Fruit fly (Drosophila melanogaster) whole organism, embryonic: Measurements from ENCODE around the gene CG14420.

Source experiments
- Blimp-1 ChIP-seq: fragments of 200-800 bp; sonication (Bioruptor generic); optimal IDR thresholded peaks from 3 replicates; lab custom pipeline; 2018; ENCODE audit warnings: missing biosample characterization, missing genetic modification characterization, mild to moderate bottlenecking, moderate library complexity, missing genetic modification reagents
- CG10267 ChIP-seq: fragments of 200-800 bp; sonication (Bioruptor generic); optimal IDR thresholded peaks from 2 replicates; lab custom pipeline; 2018; ENCODE audit warnings: missing biosample characterization, mild to moderate bottlenecking, missing genetic modification characterization, moderate library complexity
- CG10366 ChIP-seq: fragments of 200-800 bp; sonication (Bioruptor generic); IDR thresholded peaks from 2 replicates; pipeline ENCODE4 v1.3.6; 2022; ENCODE audit warnings: missing biosample characterization, missing genetic modification characterization
- CG10979 ChIP-seq: fragments of 200-800 bp; sonication (Bioruptor generic); optimal IDR thresholded peaks from 2 replicates; lab custom pipeline; 2018; ENCODE audit warnings: missing biosample characterization, mild to moderate bottlenecking, missing genetic modification characterization, moderate library complexity
- CG13424 ChIP-seq: fragments of 200-800 bp; sonication (Bioruptor generic); optimal IDR thresholded peaks from 2 replicates; lab custom pipeline; 2019; ENCODE audit warnings: missing biosample characterization, mild to moderate bottlenecking, missing genetic modification characterization, moderate library complexity
- CG14710 ChIP-seq: fragments of 200-800 bp; sonication (Bioruptor generic); optimal IDR thresholded peaks from 3 replicates; lab custom pipeline; 2019; ENCODE audit warnings: missing biosample characterization, mild to moderate bottlenecking, missing genetic modification characterization, moderate library complexity
- CG15269 ChIP-seq: fragments of 200-800 bp; sonication (Bioruptor generic); optimal IDR thresholded peaks from 2 replicates; lab custom pipeline; 2018; ENCODE audit warnings: missing biosample characterization, mild to moderate bottlenecking, missing genetic modification characterization, moderate library complexity
- CG15514 ChIP-seq: fragments of 200-800 bp; sonication (Bioruptor generic); optimal IDR thresholded peaks from 3 replicates; lab custom pipeline; 2017; ENCODE audit warnings: missing biosample characterization, missing genetic modification characterization, mild to moderate bottlenecking, moderate library complexity, missing genetic modification reagents
- CG15601 ChIP-seq: fragments of 200-800 bp; sonication (Bioruptor generic); optimal IDR thresholded peaks from 3 replicates; lab custom pipeline; 2019; ENCODE audit warnings: missing biosample characterization, mild to moderate bottlenecking, missing genetic modification characterization, moderate library complexity
- CG18262 ChIP-seq: fragments of 200-800 bp; optimal IDR thresholded peaks from 3 replicates; lab custom pipeline; 2019; ENCODE audit warnings: missing biosample characterization, mild to moderate bottlenecking, missing genetic modification characterization, moderate library complexity
- CG2116 ChIP-seq: fragments of 200-800 bp; sonication (Bioruptor generic); optimal IDR thresholded peaks from 3 replicates; lab custom pipeline; 2018; ENCODE audit warnings: missing biosample characterization, mild to moderate bottlenecking, missing genetic modification characterization
- CG2678 ChIP-seq: fragments of 200-800 bp; sonication (Bioruptor generic); optimal IDR thresholded peaks from 3 replicates; lab custom pipeline; 2019; ENCODE audit warnings: missing biosample characterization, mild to moderate bottlenecking, missing genetic modification characterization, moderate library complexity
- CG3838 ChIP-seq: fragments of 200-800 bp; sonication (Bioruptor generic); optimal IDR thresholded peaks from 3 replicates; lab custom pipeline; 2016; ENCODE audit warnings: missing biosample characterization, missing genetic modification characterization
- CG43689 ChIP-seq: fragments of 200-800 bp; sonication (Bioruptor generic); IDR thresholded peaks from 2 replicates; pipeline ENCODE4 v1.3.6; 2022; ENCODE audit warnings: missing biosample characterization, missing genetic modification characterization
- CG5953 ChIP-seq: fragments of 200-800 bp; sonication (Bioruptor generic); IDR thresholded peaks from 2 replicates; pipeline ENCODE4 v1.3.6; 2022; ENCODE audit warnings: missing biosample characterization, missing genetic modification characterization
- CG9437 ChIP-seq: fragments of 200-800 bp; sonication (Bioruptor generic); optimal IDR thresholded peaks from 2 replicates; lab custom pipeline; 2018; ENCODE audit warnings: missing biosample characterization, mild to moderate bottlenecking, missing genetic modification characterization
- D19A ChIP-seq: fragments of 200-800 bp; optimal IDR thresholded peaks from 3 replicates; lab custom pipeline; 2019; ENCODE audit warnings: missing biosample characterization, mild to moderate bottlenecking, missing genetic modification characterization, moderate library complexity
- Dek ChIP-seq: fragments of 200-800 bp; sonication (Bioruptor generic); optimal IDR thresholded peaks from 3 replicates; lab custom pipeline; 2019; ENCODE audit warnings: missing biosample characterization, mild to moderate bottlenecking, missing genetic modification characterization, moderate library complexity
- E2f1 ChIP-seq: fragments of 200-800 bp; sonication (Bioruptor generic); IDR thresholded peaks from 2 replicates; pipeline ENCODE4 v1.3.6; 2022; ENCODE audit warnings: missing biosample characterization, missing genetic modification characterization
- Ets65A ChIP-seq: fragments of 200-800 bp; sonication (Bioruptor generic); peaks from one replicate; lab custom pipeline; 2016; ENCODE audit warnings: missing biosample characterization, missing genetic modification characterization
- Hr51 ChIP-seq, 2 experiments: fragments of 200-800 bp; sonication (Bioruptor generic); optimal IDR thresholded peaks; 2 replicates in 1 of 2; 3 replicates in 1 of 2; lab custom pipeline; 2016 to 2018; ENCODE audit warnings: missing biosample characterization in 2 of 2, missing genetic modification characterization in 2 of 2, mild to moderate bottlenecking in 1 of 2, moderate library complexity in 1 of 2
- Lim3 ChIP-seq: fragments of 200-800 bp; sonication (Bioruptor generic); IDR thresholded peaks from 2 replicates; pipeline ENCODE4 v1.3.6; 2022; ENCODE audit warnings: missing biosample characterization, missing genetic modification characterization
- Pdp1 ChIP-seq, 2 experiments: fragments of 200-800 bp; sonication (Bioruptor generic); optimal IDR thresholded peaks; 3 replicates each; lab custom pipeline; 2016; ENCODE audit warnings: missing biosample characterization in 2 of 2, missing genetic modification characterization in 2 of 2, mild to moderate bottlenecking in 1 of 2, moderate library complexity in 1 of 2
- Ptx1 ChIP-seq: fragments of 200-800 bp; sonication (Bioruptor generic); IDR thresholded peaks from 2 replicates; pipeline ENCODE4 v1.3.6; 2022; ENCODE audit warnings: missing biosample characterization, missing genetic modification characterization
- Rfx ChIP-seq: fragments of 200-800 bp; sonication (Bioruptor generic); IDR thresholded peaks from 2 replicates; pipeline ENCODE4 v1.3.6; 2022; ENCODE audit warnings: missing biosample characterization, missing genetic modification characterization
- Sry-δ ChIP-seq: fragments of 200-800 bp; sonication (Bioruptor generic); optimal IDR thresholded peaks from 2 replicates; lab custom pipeline; 2016; ENCODE audit warnings: missing biosample characterization, missing genetic modification characterization
- Ssrp ChIP-seq: fragments of 200-800 bp; sonication (Bioruptor generic); optimal IDR thresholded peaks from 2 replicates; lab custom pipeline; 2018; ENCODE audit warnings: missing biosample characterization, mild to moderate bottlenecking, missing genetic modification characterization, moderate library complexity
- YL-1 ChIP-seq: fragments of 200-800 bp; sonication (Bioruptor generic); optimal IDR thresholded peaks from 3 replicates; lab custom pipeline; 2017; ENCODE audit warnings: missing biosample characterization, mild to moderate bottlenecking, missing genetic modification characterization
- ac ChIP-seq: fragments of 200-800 bp; sonication (Bioruptor generic); optimal IDR thresholded peaks from 3 replicates; lab custom pipeline; 2017; ENCODE audit warnings: missing biosample characterization, mild to moderate bottlenecking, missing genetic modification characterization
- ara ChIP-seq: fragments of 200-800 bp; sonication (Bioruptor generic); IDR thresholded peaks from 2 replicates; pipeline ENCODE4 v1.3.6; 2022; ENCODE audit warnings: missing biosample characterization, missing genetic modification characterization
- bsh ChIP-seq, 2 experiments: fragments of 200-800 bp; sonication (Bioruptor generic); optimal IDR thresholded peaks; 2 replicates each; lab custom pipeline; 2017 to 2018; ENCODE audit warnings: mild to moderate bottlenecking in 2 of 2, missing biosample characterization in 2 of 2, missing genetic modification characterization in 2 of 2, moderate library complexity in 1 of 2
- btn ChIP-seq: fragments of 200-800 bp; sonication (Bioruptor generic); optimal IDR thresholded peaks from 2 replicates; lab custom pipeline; 2016; ENCODE audit warnings: missing biosample characterization, missing genetic modification characterization
- croc ChIP-seq: fragments of 200-800 bp; sonication (Bioruptor generic); conservative IDR thresholded peaks from 3 replicates; pipeline ENCODE4 v1.3.6; 2022; ENCODE audit warnings: missing biosample characterization, missing genetic modification characterization
- crp ChIP-seq, 2 experiments: fragments of 200-800 bp; sonication (Bioruptor generic); optimal IDR thresholded peaks; 2 replicates in 1 of 2; 3 replicates in 1 of 2; lab custom pipeline; 2017; ENCODE audit warnings: missing biosample characterization in 2 of 2, missing genetic modification characterization in 2 of 2, mild to moderate bottlenecking in 1 of 2, moderate library complexity in 1 of 2
- dmrt11E ChIP-seq: fragments of 200-800 bp; sonication (Bioruptor generic); optimal IDR thresholded peaks from 3 replicates; lab custom pipeline; 2018; ENCODE audit warnings: missing biosample characterization, mild to moderate bottlenecking, missing genetic modification characterization, moderate library complexity
- ems ChIP-seq: fragments of 200-800 bp; sonication (Bioruptor generic); optimal IDR thresholded peaks from 3 replicates; lab custom pipeline; 2016; ENCODE audit warnings: missing biosample characterization, missing genetic modification characterization
- esg ChIP-seq: fragments of 200-800 bp; sonication (Bioruptor generic); conservative IDR thresholded peaks from 2 replicates; pipeline ENCODE4 v1.3.6; 2022; ENCODE audit warnings: missing biosample characterization, missing genetic modification characterization
- gem ChIP-seq: fragments of 200-800 bp; sonication (Bioruptor generic); optimal IDR thresholded peaks from 2 replicates; lab custom pipeline; 2019; ENCODE audit warnings: missing biosample characterization, mild to moderate bottlenecking, missing genetic modification characterization, moderate library complexity
- nau ChIP-seq: fragments of 200-800 bp; sonication (Bioruptor generic); optimal IDR thresholded peaks from 3 replicates; lab custom pipeline; 2017; ENCODE audit warnings: missing biosample characterization, mild to moderate bottlenecking, missing genetic modification characterization, missing genetic modification reagents
- odd ChIP-seq: fragments of 200-800 bp; sonication (Bioruptor generic); optimal IDR thresholded peaks from 2 replicates; lab custom pipeline; 2017; ENCODE audit warnings: missing biosample characterization, mild to moderate bottlenecking, missing genetic modification characterization
- onecut ChIP-seq: fragments of 200-800 bp; sonication (Bioruptor generic); IDR thresholded peaks from 2 replicates; pipeline ENCODE4 v1.3.6; 2022; ENCODE audit warnings: missing biosample characterization, missing genetic modification characterization
- org-1 ChIP-seq: fragments of 200-800 bp; sonication (Bioruptor generic); optimal IDR thresholded peaks from 2 replicates; lab custom pipeline; 2017; ENCODE audit warnings: missing biosample characterization, missing genetic modification characterization
- sim ChIP-seq: fragments of 200-800 bp; sonication (Bioruptor generic); IDR thresholded peaks from 2 replicates; pipeline ENCODE4 v1.3.6; 2022; ENCODE audit warnings: missing biosample characterization, missing genetic modification characterization
- sisA ChIP-seq: fragments of 200-800 bp; sonication (Bioruptor generic); IDR thresholded peaks from 2 replicates; pipeline ENCODE4 v1.3.6; 2022; ENCODE audit warnings: missing biosample characterization, missing genetic modification characterization
- sqz ChIP-seq: fragments of 200-800 bp; sonication (Bioruptor generic); optimal IDR thresholded peaks from 3 replicates; lab custom pipeline; 2018; ENCODE audit warnings: missing biosample characterization, mild to moderate bottlenecking, missing genetic modification characterization
- sr ChIP-seq: fragments of 200-800 bp; sonication (Bioruptor generic); IDR thresholded peaks from 3 replicates; pipeline ENCODE4 v1.3.6; 2022; ENCODE audit warnings: missing biosample characterization, missing genetic modification characterization
- tgo ChIP-seq: fragments of 200-800 bp; sonication (Bioruptor generic); IDR thresholded peaks from 3 replicates; pipeline ENCODE4 v1.3.6; 2022; ENCODE audit warnings: missing biosample characterization, missing genetic modification characterization
- zen ChIP-seq: fragments of 200-800 bp; sonication (Bioruptor generic); optimal IDR thresholded peaks from 3 replicates; lab custom pipeline; 2018; ENCODE audit warnings: missing biosample characterization, mild to moderate bottlenecking, missing genetic modification characterization, moderate library complexity

CG14420 gene

DNA sequence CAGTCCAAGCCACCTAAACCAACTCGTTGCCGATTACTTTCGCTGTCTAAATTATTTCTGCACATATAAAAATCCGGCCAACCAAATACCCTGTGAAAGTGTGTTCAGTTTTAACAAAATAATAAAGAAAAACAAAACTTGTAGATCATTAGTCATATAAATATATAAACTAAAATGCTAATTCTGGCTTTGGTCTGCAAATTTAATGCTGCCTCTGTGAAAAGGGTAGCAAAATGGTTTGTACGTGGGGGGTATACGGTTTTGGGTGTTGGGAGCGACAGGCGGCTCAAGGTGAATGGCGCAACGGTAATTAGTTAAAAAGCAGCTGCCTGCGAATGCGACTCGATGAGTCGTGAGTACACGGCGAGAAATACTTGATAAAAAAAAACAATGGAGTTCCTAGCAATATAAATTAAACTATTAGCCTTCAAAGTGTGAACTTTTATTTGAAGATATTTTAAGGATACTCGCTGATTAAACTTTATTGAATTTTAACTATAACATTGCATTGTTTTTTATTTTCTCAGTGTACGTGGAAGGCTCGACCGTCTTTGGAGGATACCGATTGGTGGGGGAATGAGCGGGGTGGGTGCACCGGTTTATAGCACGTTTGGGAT lies 39.3 kb downstream of the CG14420 start (continued):
- peak; percentile 26 for TF ChIP-seq CG2678 (tag; lab: Kevin White, UChicago)
- TF ChIP-seq tgo (GFP tag; lab: Robert Waterston, UW) = no peak; the same call in 2 of the 3 replicates
- TF ChIP-seq onecut (GFP tag; lab: Robert Waterston, UW) = 0 out of 2 replicates have a peak, but pooled peaks have one; percentile 9
- TF ChIP-seq btn (GFP tag; lab: Kevin White, UChicago) = no peak
- TF ChIP-seq Sry-δ (GFP tag; lab: Kevin White, UChicago) = no peak
- TF ChIP-seq ems (GFP tag; lab: Kevin White, UChicago) = no peak
- TF ChIP-seq CG15269 (tag; lab: Kevin White, UChicago) = peak; percentile 8
- peak; percentile 34; the same call in 1 of the 2 replicates for TF ChIP-seq CG10366
- TF ChIP-seq CG2116 (GFP tag; lab: Kevin White, UChicago) = no peak
- no peak for TF ChIP-seq Ets65A (GFP tag; lab: Kevin White, UChicago)
- TF ChIP-seq Pdp1 (GFP tag; optimal IDR thresholded peaks at IDR 0.05; lab: Kevin White, UChicago) = peak in 1 of 2 experiments; percentile 11
- peak; percentile 30; the same call in 1 of the 2 replicates for TF ChIP-seq sisA (GFP tag; lab: Robert Waterston, UW)
- TF ChIP-seq sim (GFP tag; lab: Robert Waterston, UW) = 0 out of 2 replicates have a peak, but pooled peaks have one; percentile 14
- TF ChIP-seq sr (GFP tag; lab: Robert Waterston, UW) = no peak
- no peak for TF ChIP-seq crp (GFP tag; optimal IDR thresholded peaks at IDR 0.05; lab: Kevin White, UChicago)
- TF ChIP-seq odd (GFP tag; lab: Kevin White, UChicago) = no peak
- TF ChIP-seq ac (GFP tag; lab: Kevin White, UChicago) = no peak
- no peak for TF ChIP-seq esg (GFP tag; lab: Robert Waterston, UW)
- no peak for TF ChIP-seq Lim3
- no peak for TF ChIP-seq CG9437
- peak; percentile 14 for TF ChIP-seq org-1 (GFP tag; lab: Kevin White, UChicago)
- TF ChIP-seq CG5953 (GFP tag; lab: Robert Waterston, UW) = no peak
- TF ChIP-seq CG10267 (tag; lab: Kevin White, UChicago) = peak; percentile 34
- no peak for TF ChIP-seq YL-1
- peak; percentile 34; the same call in 1 of the 2 replicates for TF ChIP-seq Ptx1 (GFP tag; lab: Robert Waterston, UW)
- 0 out of 2 replicates have a peak, but pooled peaks have one; percentile 29 for TF ChIP-seq E2f1 (GFP tag; lab: Robert Waterston, UW)
- TF ChIP-seq ara (GFP tag; lab: Robert Waterston, UW) = 0 out of 2 replicates have a peak, but pooled peaks have one; percentile 33
- TF ChIP-seq Rfx (GFP tag; lab: Robert Waterston, UW) = no peak; the same call in 1 of the 2 replicates
- no peak for TF ChIP-seq CG43689 (GFP tag; lab: Robert Waterston, UW)
- peak; percentile 71 for TF ChIP-seq zen (tag; lab: Kevin White, UChicago)
- TF ChIP-seq Hr51 (GFP tag; optimal IDR thresholded peaks at IDR 0.05; lab: Kevin White, UChicago) = peak in 1 of 2 experiments; percentile 21
- TF ChIP-seq CG13424 (tag; lab: Kevin White, UChicago) = peak; percentile 4

DNA sequence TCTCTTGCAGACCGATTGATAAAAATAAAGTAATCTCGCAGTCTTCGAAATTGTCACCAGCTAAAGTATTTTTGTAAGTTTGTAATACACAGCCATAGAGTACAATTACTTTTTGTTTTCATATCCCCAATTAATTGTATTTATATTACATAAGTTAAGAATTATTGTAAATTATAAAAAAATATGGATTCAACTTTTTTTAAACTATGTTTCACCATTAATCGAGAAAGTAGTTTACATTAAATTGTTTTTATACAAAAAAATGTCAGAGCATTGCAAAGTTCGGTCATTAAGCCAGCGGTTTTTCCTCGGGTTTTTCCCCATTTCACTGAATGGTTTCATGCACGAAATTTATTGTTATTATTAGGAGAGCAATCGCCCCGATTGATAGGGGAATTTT lies 41.6 kb downstream of the CG14420 start:
- peak; percentile 41 for TF ChIP-seq gem (tag; lab: Kevin White, UChicago)
- no peak for TF ChIP-seq Dek
- TF ChIP-seq dmrt11E = peak; percentile 27
- peak; percentile 14 for TF ChIP-seq sqz (GFP tag; lab: Kevin White, UChicago)
- TF ChIP-seq CG14710 (tag; lab: Kevin White, UChicago) = peak; percentile 5
- peak; percentile 24 for TF ChIP-seq Ssrp (tag; lab: Kevin White, UChicago)
- TF ChIP-seq CG3838 (GFP tag; lab: Kevin White, UChicago) = no peak
- TF ChIP-seq bsh (GFP tag; optimal IDR thresholded peaks at IDR 0.05; lab: Kevin White, UChicago) = peak in 1 of 2 experiments; percentile 49
- TF ChIP-seq CG15601 (tag; lab: Kevin White, UChicago) = peak; percentile 18
- no peak for TF ChIP-seq CG15514 (GFP tag; lab: Kevin White, UChicago)
- peak; percentile 17; the same call in 1 of the 3 replicates for TF ChIP-seq croc (GFP tag; lab: Robert Waterston, UW)
- TF ChIP-seq nau (GFP tag; lab: Kevin White, UChicago) = no peak
- peak; percentile 55 for TF ChIP-seq CG18262
- peak; percentile 97 for TF ChIP-seq D19A (tag; lab: Kevin White, UChicago)
- peak; percentile 49 for TF ChIP-seq CG10979 (tag; lab: Kevin White, UChicago)
- no peak for TF ChIP-seq Hr51 (GFP tag; optimal IDR thresholded peaks at IDR 0.05; lab: Kevin White, UChicago)
- peak; percentile 37 for TF ChIP-seq Blimp-1 (GFP tag; lab: Kevin White, UChicago)
